Fruit fly (Drosophila melanogaster) whole organism, embryonic: ENCODE measurements around the gene CG43450.

Source experiments
- Abd-B ChIP-seq: fragments of 200-800 bp; sonication (Bioruptor generic); optimal IDR thresholded peaks from 2 replicates; lab custom pipeline; 2018; ENCODE audit warnings: missing biosample characterization, mild to moderate bottlenecking, missing genetic modification characterization, moderate library complexity
- Antp ChIP-seq: fragments of 200-800 bp; sonication (Bioruptor generic); optimal IDR thresholded peaks from 3 replicates; lab custom pipeline; 2016; ENCODE audit warnings: missing biosample characterization, missing genetic modification characterization
- Asciz ChIP-seq: fragments of 200-800 bp; sonication (Bioruptor generic); optimal IDR thresholded peaks from 2 replicates; lab custom pipeline; 2017; ENCODE audit warnings: missing biosample characterization, mild to moderate bottlenecking, missing genetic modification characterization, missing genetic modification reagents
- CG11504 ChIP-seq: fragments of 200-800 bp; sonication (Bioruptor generic); optimal IDR thresholded peaks from 3 replicates; lab custom pipeline; 2019; ENCODE audit warnings: missing biosample characterization, mild to moderate bottlenecking, missing genetic modification characterization, moderate library complexity
- CG12104 ChIP-seq: fragments of 200-800 bp; sonication (Bioruptor generic); optimal IDR thresholded peaks from 3 replicates; lab custom pipeline; 2016; ENCODE audit warnings: missing biosample characterization, missing genetic modification characterization
- CG13424 ChIP-seq: fragments of 200-800 bp; sonication (Bioruptor generic); optimal IDR thresholded peaks from 2 replicates; lab custom pipeline; 2019; ENCODE audit warnings: missing biosample characterization, mild to moderate bottlenecking, missing genetic modification characterization, moderate library complexity
- CG13775 ChIP-seq: fragments of 200-800 bp; sonication (Bioruptor generic); optimal IDR thresholded peaks from 3 replicates; lab custom pipeline; 2017; ENCODE audit warnings: missing biosample characterization, mild to moderate bottlenecking, missing genetic modification characterization
- CG1529 ChIP-seq: fragments of 200-800 bp; sonication (Bioruptor generic); optimal IDR thresholded peaks from 3 replicates; lab custom pipeline; 2018; ENCODE audit warnings: missing biosample characterization, missing genetic modification characterization
- CG16779 ChIP-seq: fragments of 200-800 bp; sonication (Bioruptor generic); IDR thresholded peaks from 2 replicates; pipeline ENCODE4 v1.3.6; 2022; ENCODE audit warnings: missing biosample characterization, missing genetic modification characterization
- CG17328 ChIP-seq: fragments of 200-800 bp; sonication (Bioruptor generic); IDR thresholded peaks from 2 replicates; pipeline ENCODE4 v1.3.6; 2022; ENCODE audit warnings: missing biosample characterization, missing genetic modification characterization
- CG17568 ChIP-seq: fragments of 200-800 bp; sonication (Bioruptor generic); optimal IDR thresholded peaks from 2 replicates; lab custom pipeline; 2018; ENCODE audit warnings: missing biosample characterization, mild to moderate bottlenecking, missing genetic modification characterization, moderate library complexity
- CG1792 ChIP-seq: fragments of 200-800 bp; sonication (Bioruptor generic); optimal IDR thresholded peaks from 2 replicates; lab custom pipeline; 2016; ENCODE audit warnings: missing biosample characterization, missing genetic modification characterization
- CG18262 ChIP-seq: fragments of 200-800 bp; optimal IDR thresholded peaks from 3 replicates; lab custom pipeline; 2019; ENCODE audit warnings: missing biosample characterization, mild to moderate bottlenecking, missing genetic modification characterization, moderate library complexity
- CG1832 ChIP-seq: fragments of 200-800 bp; sonication (Bioruptor generic); optimal IDR thresholded peaks from 2 replicates; lab custom pipeline; 2017; ENCODE audit warnings: missing biosample characterization, mild to moderate bottlenecking, missing genetic modification characterization, inconsistent platforms
- CG31224 ChIP-seq: fragments of 200-800 bp; sonication (Bioruptor generic); IDR thresholded peaks from 2 replicates; pipeline ENCODE4 v1.3.6; 2022; ENCODE audit warnings: missing biosample characterization, missing genetic modification characterization
- CG31365 ChIP-seq: fragments of 200-800 bp; sonication (Bioruptor generic); optimal IDR thresholded peaks from 2 replicates; lab custom pipeline; 2018; ENCODE audit warnings: missing biosample characterization, mild to moderate bottlenecking, missing genetic modification characterization
- CG31388 ChIP-seq: fragments of 200-800 bp; sonication (Bioruptor generic); optimal IDR thresholded peaks from 2 replicates; lab custom pipeline; 2016; ENCODE audit warnings: missing biosample characterization, missing genetic modification characterization
- CG33557 ChIP-seq: fragments of 200-800 bp; sonication (Bioruptor generic); optimal IDR thresholded peaks from 2 replicates; lab custom pipeline; 2019; ENCODE audit warnings: missing biosample characterization, mild to moderate bottlenecking, missing genetic modification characterization, moderate library complexity
- CG4617 ChIP-seq: fragments of 200-800 bp; sonication (Bioruptor generic); optimal IDR thresholded peaks from 3 replicates; lab custom pipeline; 2016; ENCODE audit warnings: missing biosample characterization, missing genetic modification characterization, borderline replicate concordance
- CG6683 ChIP-seq: fragments of 200-800 bp; sonication (Bioruptor generic); optimal IDR thresholded peaks from 2 replicates; lab custom pipeline; 2017; ENCODE audit warnings: missing biosample characterization, mild to moderate bottlenecking, missing genetic modification characterization, missing genetic modification reagents
- CG6854 ChIP-seq: fragments of 200-800 bp; sonication (Bioruptor generic); optimal IDR thresholded peaks from 3 replicates; lab custom pipeline; 2017; ENCODE audit warnings: missing biosample characterization, mild to moderate bottlenecking, missing genetic modification characterization
- CG7271 ChIP-seq: fragments of 200-800 bp; sonication (Bioruptor generic); optimal IDR thresholded peaks from 2 replicates; lab custom pipeline; 2018; ENCODE audit warnings: missing biosample characterization, mild to moderate bottlenecking, missing genetic modification characterization, moderate library complexity
- CG7987 ChIP-seq: fragments of 200-800 bp; sonication (Bioruptor generic); optimal IDR thresholded peaks from 2 replicates; lab custom pipeline; 2018; ENCODE audit warnings: missing biosample characterization, mild to moderate bottlenecking, missing genetic modification characterization, moderate library complexity
- Chrac-16 ChIP-seq: fragments of 200-800 bp; sonication (Bioruptor generic); optimal IDR thresholded peaks from 3 replicates; lab custom pipeline; 2016; ENCODE audit warnings: missing biosample characterization, missing genetic modification characterization
- ERR ChIP-seq: fragments of 200-800 bp; sonication (Bioruptor generic); optimal IDR thresholded peaks from 2 replicates; lab custom pipeline; 2016; ENCODE audit warnings: missing biosample characterization, missing genetic modification characterization
- Elba2 ChIP-seq: fragments of 200-800 bp; sonication (Bioruptor generic); optimal IDR thresholded peaks from 3 replicates; lab custom pipeline; 2016; ENCODE audit warnings: missing biosample characterization, missing genetic modification characterization
- Hey ChIP-seq: fragments of 200-800 bp; sonication (Bioruptor generic); optimal IDR thresholded peaks from 3 replicates; lab custom pipeline; 2018; ENCODE audit warnings: missing biosample characterization, mild to moderate bottlenecking, missing genetic modification characterization
- Hmr ChIP-seq: fragments of 200-800 bp; sonication (Bioruptor generic); optimal IDR thresholded peaks from 3 replicates; lab custom pipeline; 2017; ENCODE audit warnings: mild to moderate bottlenecking, missing biosample characterization, missing genetic modification reagents, missing genetic modification characterization
- Hr39 ChIP-seq: fragments of >200 bp; optimal IDR thresholded peaks from 2 replicates; lab custom pipeline; 2017
- Hr51 ChIP-seq, 2 experiments: fragments of 200-800 bp; sonication (Bioruptor generic); optimal IDR thresholded peaks; 2 replicates in 1 of 2; 3 replicates in 1 of 2; lab custom pipeline; 2016 to 2018; ENCODE audit warnings: missing biosample characterization in 2 of 2, missing genetic modification characterization in 2 of 2, mild to moderate bottlenecking in 1 of 2, moderate library complexity in 1 of 2
- Hr78 ChIP-seq, 2 experiments: fragments of 200-800 bp in 1 of 2; fragments of >200 bp in 1 of 2; sonication (Bioruptor generic) in 1 of 2; optimal IDR thresholded peaks; 2 replicates each; lab custom pipeline; 2017 to 2019; ENCODE audit warnings: missing biosample characterization in 2 of 2, missing genetic modification characterization in 2 of 2, mild to moderate bottlenecking in 1 of 2, moderate library complexity in 1 of 2
- Mrtf ChIP-seq: fragments of 200-800 bp; sonication (Bioruptor generic); IDR thresholded peaks from 3 replicates; pipeline ENCODE4 v1.3.6; 2022; ENCODE audit warnings: missing biosample characterization, missing genetic modification characterization
- Optix ChIP-seq: fragments of 200-800 bp; sonication (Bioruptor generic); IDR thresholded peaks from 3 replicates; pipeline ENCODE4 v1.3.6; 2022; ENCODE audit warnings: missing biosample characterization, missing genetic modification characterization
- Sin3A ChIP-seq: fragments of >200 bp; optimal IDR thresholded peaks from 2 replicates; lab custom pipeline; 2018
- ap ChIP-seq: fragments of 200-800 bp; sonication (Bioruptor generic); IDR thresholded peaks from 2 replicates; pipeline ENCODE4 v1.3.6; 2022; ENCODE audit warnings: missing biosample characterization, missing genetic modification characterization
- caup ChIP-seq: fragments of 200-800 bp; sonication (Bioruptor generic); optimal IDR thresholded peaks from 3 replicates; lab custom pipeline; 2017; ENCODE audit warnings: missing biosample characterization, mild to moderate bottlenecking, missing genetic modification characterization, moderate library complexity; ENCODE audit not compliant: severe bottlenecking
- cg ChIP-seq: fragments of 200-800 bp; sonication (Bioruptor generic); optimal IDR thresholded peaks from 3 replicates; lab custom pipeline; 2019; ENCODE audit warnings: missing biosample characterization, mild to moderate bottlenecking, missing genetic modification characterization, moderate library complexity
- dm ChIP-seq: fragments of 200-800 bp; sonication (Bioruptor generic); optimal IDR thresholded peaks from 3 replicates; lab custom pipeline; 2016; ENCODE audit warnings: missing biosample characterization, missing genetic modification characterization
- dmrt11E ChIP-seq: fragments of 200-800 bp; sonication (Bioruptor generic); optimal IDR thresholded peaks from 3 replicates; lab custom pipeline; 2018; ENCODE audit warnings: missing biosample characterization, mild to moderate bottlenecking, missing genetic modification characterization, moderate library complexity
- fru ChIP-seq: fragments of >200 bp; optimal IDR thresholded peaks from 2 replicates; lab custom pipeline; 2017
- jigr1 ChIP-seq: fragments of 200-800 bp; sonication (Bioruptor generic); IDR thresholded peaks from 3 replicates; pipeline ENCODE4 v1.3.6; 2022; ENCODE audit warnings: missing biosample characterization, missing genetic modification characterization
- lmd ChIP-seq: fragments of 200-800 bp; sonication (Bioruptor generic); IDR thresholded peaks from 2 replicates; pipeline ENCODE4 v1.3.6; 2022; ENCODE audit warnings: missing biosample characterization, missing genetic modification characterization
- mld ChIP-seq: fragments of 200-800 bp; sonication (Bioruptor generic); IDR thresholded peaks from 3 replicates; pipeline ENCODE4 v1.3.6; 2022; ENCODE audit warnings: missing biosample characterization, missing genetic modification characterization; ENCODE audit not compliant: partially characterized antibody
- odd ChIP-seq: fragments of 200-800 bp; sonication (Bioruptor generic); optimal IDR thresholded peaks from 2 replicates; lab custom pipeline; 2017; ENCODE audit warnings: missing biosample characterization, mild to moderate bottlenecking, missing genetic modification characterization
- peb ChIP-seq: fragments of 200-800 bp; sonication (Bioruptor generic); IDR thresholded peaks from 2 replicates; pipeline ENCODE4 v1.3.6; 2022; ENCODE audit warnings: missing biosample characterization, missing genetic modification characterization
- pnt ChIP-seq: fragments of 200-800 bp; sonication (Bioruptor generic); optimal IDR thresholded peaks from 3 replicates; lab custom pipeline; 2016; ENCODE audit warnings: missing biosample characterization, missing genetic modification characterization
- schlank ChIP-seq: fragments of 200-800 bp; sonication (Bioruptor generic); optimal IDR thresholded peaks from 2 replicates; lab custom pipeline; 2018; ENCODE audit warnings: missing biosample characterization, mild to moderate bottlenecking, missing genetic modification characterization
- sima ChIP-seq: fragments of 200-800 bp; sonication (Bioruptor generic); optimal IDR thresholded peaks from 2 replicates; lab custom pipeline; 2016; ENCODE audit warnings: missing biosample characterization, missing genetic modification characterization
- sna ChIP-seq: fragments of 200-800 bp; sonication (Bioruptor generic); IDR thresholded peaks from 2 replicates; pipeline ENCODE4 v1.3.6; 2022; ENCODE audit warnings: missing biosample characterization, missing genetic modification characterization; ENCODE audit not compliant: partially characterized antibody
- sob ChIP-seq: fragments of 200-800 bp; sonication (Bioruptor generic); IDR thresholded peaks from 2 replicates; pipeline ENCODE4 v1.3.6; 2022; ENCODE audit warnings: missing biosample characterization, missing genetic modification characterization

CG43450 gene

DNA sequence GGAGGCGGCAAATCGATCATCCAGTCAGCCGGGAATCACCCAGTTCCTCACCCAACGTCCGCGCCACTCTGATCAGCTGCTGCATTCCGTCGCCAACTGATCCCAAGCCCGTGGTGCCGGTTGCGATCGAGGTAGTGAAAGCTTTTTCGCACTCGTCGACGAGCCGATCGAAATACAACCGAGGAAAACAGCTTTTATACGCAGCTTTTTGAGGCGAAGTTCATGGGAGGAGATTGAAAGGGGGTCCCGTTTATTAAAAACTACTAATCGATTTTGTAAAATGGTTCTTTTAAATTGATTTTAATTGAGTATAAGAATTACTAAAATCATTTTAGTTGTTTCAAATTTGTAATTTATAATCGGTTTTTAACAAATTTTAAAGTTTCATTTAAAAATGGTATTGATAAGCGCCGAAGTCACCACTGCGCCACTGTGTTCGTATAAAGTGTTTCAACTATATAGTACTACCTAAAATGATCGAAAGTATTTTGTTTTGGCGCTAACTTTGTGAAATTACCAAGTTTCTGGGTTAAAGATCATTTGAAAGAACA, 26.3 kb downstream of the CG43450 start, which contains the start of gene CG4860 (continued):
- TF ChIP-seq Hmr (GFP tag; lab: Kevin White, UChicago) = peak; percentile 93
- peak; percentile 50; the same call in 2 of the 3 replicates for TF ChIP-seq Optix (GFP tag; lab: Robert Waterston, UW)
- TF ChIP-seq mld (GFP tag; lab: Robert Waterston, UW) = no peak
- TF ChIP-seq CG31365 (tag; lab: Kevin White, UChicago) = peak; percentile 42
- peak; percentile 82 for TF ChIP-seq CG17328
- TF ChIP-seq CG6683 = no peak
- peak; percentile 80 for TF ChIP-seq CG31224 (GFP tag; lab: Robert Waterston, UW)
- TF ChIP-seq CG11504 (tag; lab: Kevin White, UChicago) = peak; percentile 87
- peak; percentile 57 for TF ChIP-seq CG31388 (GFP tag; lab: Kevin White, UChicago)
- peak; percentile 65 for TF ChIP-seq dm
- TF ChIP-seq Hr39 (lab: Kevin White, UChicago) = no peak
- TF ChIP-seq odd (GFP tag; lab: Kevin White, UChicago) = peak; percentile 81
- TF ChIP-seq CG6854 (GFP tag; lab: Kevin White, UChicago) = peak; percentile 62
- TF ChIP-seq Asciz (GFP tag; lab: Kevin White, UChicago) = no peak
- TF ChIP-seq pnt (GFP tag; lab: Kevin White, UChicago) = peak; percentile 76
- no peak for TF ChIP-seq fru (lab: Kevin White, UChicago)
- peak; percentile 65 for TF ChIP-seq CG1529 (GFP tag; lab: Kevin White, UChicago)
- TF ChIP-seq ap (GFP tag; lab: Robert Waterston, UW) = peak; percentile 73
- peak; percentile 50 for TF ChIP-seq CG1792 (GFP tag; lab: Kevin White, UChicago)
- TF ChIP-seq CG12104 (GFP tag; lab: Kevin White, UChicago) = peak; percentile 66
- TF ChIP-seq cg (GFP tag; lab: Kevin White, UChicago) = no peak
- TF ChIP-seq CG13775 (GFP tag; lab: Kevin White, UChicago) = peak; percentile 78
- no peak for TF ChIP-seq CG1832 (GFP tag; lab: Kevin White, UChicago)
- peak; percentile 62 for TF ChIP-seq CG7987 (GFP tag; lab: Kevin White, UChicago)
- no peak for TF ChIP-seq Elba2 (GFP tag; lab: Kevin White, UChicago)
- peak; percentile 81 for TF ChIP-seq Abd-B (GFP tag; lab: Kevin White, UChicago)
- no peak for TF ChIP-seq Hey (tag; lab: Kevin White, UChicago)
- peak; percentile 54; the same call in 1 of the 3 replicates for TF ChIP-seq jigr1 (GFP tag; lab: Robert Waterston, UW)
- peak; percentile 20 for TF ChIP-seq CG7271 (tag; lab: Kevin White, UChicago)
- TF ChIP-seq Hr78 (GFP tag; optimal IDR thresholded peaks at IDR 0.05; lab: Kevin White, UChicago) = no peak
- TF ChIP-seq sna = no peak
- peak; percentile 53 for TF ChIP-seq CG4617 (GFP tag; lab: Kevin White, UChicago)
- peak; percentile 87 for TF ChIP-seq Antp (GFP tag; lab: Kevin White, UChicago)
- peak; percentile 74 to 92 for TF ChIP-seq Hr51 (GFP tag; optimal IDR thresholded peaks at IDR 0.05; lab: Kevin White, UChicago)
- TF ChIP-seq peb (GFP tag; lab: Robert Waterston, UW) = peak; percentile 36; the same call in 1 of the 2 replicates
- TF ChIP-seq Chrac-16 (GFP tag; lab: Kevin White, UChicago) = peak; percentile 85
- peak; percentile 79 for TF ChIP-seq schlank
- peak; percentile 90 for TF ChIP-seq sob
- no peak for TF ChIP-seq CG33557 (GFP tag; lab: Kevin White, UChicago)
- peak; percentile 77 for TF ChIP-seq CG16779 (GFP tag; lab: Robert Waterston, UW)
- no peak for TF ChIP-seq CG17568
- peak; percentile 44 for TF ChIP-seq ERR (GFP tag; lab: Kevin White, UChicago)
- TF ChIP-seq lmd (GFP tag; lab: Robert Waterston, UW) = peak; percentile 90
- peak; percentile 1 for TF ChIP-seq sima (GFP tag; lab: Kevin White, UChicago)
- TF ChIP-seq CG18262 = no peak
- TF ChIP-seq Mrtf (GFP tag; lab: Robert Waterston, UW) = peak; percentile 74; the same call in 2 of the 3 replicates
- TF ChIP-seq Sin3A = no peak
- TF ChIP-seq caup (GFP tag; lab: Kevin White, UChicago) = peak; percentile 84
- peak; percentile 93 for TF ChIP-seq CG13424 (tag; lab: Kevin White, UChicago)
- TF ChIP-seq dmrt11E (tag; lab: Kevin White, UChicago) = no peak
